Worm (Caenorhabditis elegans) whole organism, L4 larva: ENCODE results near the gene clec-24.

Source experiments
- F26F4.8 ChIP-seq: fragments of 200-800 bp; sonication (Bioruptor generic); conservative IDR thresholded peaks from 2 replicates; pipeline ENCODE4 v1.3.6; 2022; ENCODE audit warnings: missing genetic modification characterization, missing compliant biosample characterization
- aha-1 ChIP-seq: fragments of 150-350 bp; peaks from one replicate; lab custom pipeline; 2014; ENCODE audit warnings: missing biosample characterization, missing genetic modification characterization
- ctbp-1 ChIP-seq: fragments of 200-800 bp; sonication (Bioruptor generic); IDR thresholded peaks from 2 replicates; pipeline ENCODE4 v1.3.6; 2022; ENCODE audit warnings: missing genetic modification reagents, missing genetic modification characterization, missing compliant biosample characterization
- lin-15B ChIP-seq: fragments of 150-350 bp; sonication (generic microtip); optimal IDR thresholded peaks from 3 replicates; lab custom pipeline; 2014; ENCODE audit warnings: missing biosample characterization, missing genetic modification characterization
- lsy-2 ChIP-seq, 2 experiments: fragments of 150-350 bp in 1 of 2; sonication (generic microtip) in 1 of 2; optimal IDR thresholded peaks; 2 replicates each; lab custom pipeline; 2014 to 2017; ENCODE audit warnings: missing biosample characterization in 2 of 2, missing genetic modification characterization in 2 of 2
- nhr-11 ChIP-seq: fragments of 150-350 bp; optimal IDR thresholded peaks from 2 replicates; lab custom pipeline; 2014; ENCODE audit warnings: missing biosample characterization, missing genetic modification characterization

DNA sequence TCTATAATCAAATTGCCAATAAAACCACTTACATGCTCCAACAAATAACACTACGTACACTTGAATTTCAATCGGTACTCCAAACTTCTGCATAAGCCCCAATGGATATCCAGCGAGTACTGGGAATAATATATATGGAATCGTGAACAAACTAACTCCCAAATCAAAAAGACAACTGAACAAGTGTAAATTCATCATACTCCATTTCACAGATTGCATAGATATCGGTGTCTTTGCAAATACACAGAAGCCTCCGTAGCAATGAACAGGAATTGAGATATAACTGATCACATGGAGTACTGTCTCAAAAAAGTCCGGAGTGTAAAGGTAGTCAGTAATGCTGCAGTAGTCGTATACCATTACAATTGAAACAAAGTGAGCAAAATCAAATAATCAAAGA is 32.4 kb upstream of the clec-24 start, which contains the start of gene srh-214:
- TF ChIP-seq nhr-11 (tag; lab: Kevin White, UChicago): no peak
- no peak for TF ChIP-seq ctbp-1 (GFP tag; lab: Robert Waterston, UW)
- no peak for TF ChIP-seq lsy-2 (tag; optimal IDR thresholded peaks at IDR 0.05; lab: Kevin White, UChicago)
- TF ChIP-seq F26F4.8 (GFP tag; lab: Robert Waterston, UW): no peak
- peak; percentile 91 for TF ChIP-seq aha-1 (tag; lab: Kevin White, UChicago)
- TF ChIP-seq lin-15B (tag; lab: Kevin White, UChicago): no peak
